Worm (Caenorhabditis elegans) whole organism, L4 larva: Measurements from ENCODE around the gene nspd-9.

ENCODE experiments used
- F44E2.7 ChIP-seq: fragments of 200-800 bp; sonication (Bioruptor generic); IDR thresholded peaks from 2 replicates; pipeline ENCODE4 v2.1.2; 2022; ENCODE audit warnings: missing genetic modification characterization, missing compliant biosample characterization
- F49E8.2 ChIP-seq: sonication (generic microtip); optimal IDR thresholded peaks from 2 replicates; lab custom pipeline; 2016; ENCODE audit warnings: missing compliant biosample characterization, mild to moderate bottlenecking, missing genetic modification characterization, borderline replicate concordance
- T20F7.1 ChIP-seq: fragments of 200-800 bp; sonication (Bioruptor generic); optimal IDR thresholded peaks from 2 replicates; lab custom pipeline; 2018; ENCODE audit warnings: mild to moderate bottlenecking, missing genetic modification characterization, missing compliant biosample characterization
- Y5F2A.4 ChIP-seq: fragments of 200-800 bp; sonication (Bioruptor generic); optimal IDR thresholded peaks from 2 replicates; lab custom pipeline; 2018; ENCODE audit warnings: mild to moderate bottlenecking, missing genetic modification characterization, missing compliant biosample characterization
- ZK337.2 ChIP-seq: fragments of 200-800 bp; sonication (Bioruptor generic); IDR thresholded peaks from 2 replicates; pipeline ENCODE4 v1.3.6; 2022; ENCODE audit warnings: missing genetic modification reagents, missing genetic modification characterization, missing compliant biosample characterization
- ZK546.5 ChIP-seq, 2 experiments: sonication (generic microtip); optimal IDR thresholded peaks; 2 replicates each; lab custom pipeline; 2017; ENCODE audit warnings: missing biosample characterization in 2 of 2, missing genetic modification characterization in 2 of 2
- aha-1 ChIP-seq: fragments of 150-350 bp; peaks from one replicate; lab custom pipeline; 2014; ENCODE audit warnings: missing biosample characterization, missing genetic modification characterization
- attf-4 ChIP-seq: sonication (generic microtip); optimal IDR thresholded peaks from 3 replicates; lab custom pipeline; 2017; ENCODE audit warnings: missing biosample characterization, missing genetic modification characterization
- ceh-82 ChIP-seq: sonication (generic microtip); optimal IDR thresholded peaks from 2 replicates; lab custom pipeline; 2017; ENCODE audit warnings: missing biosample characterization, missing genetic modification characterization
- egl-43 ChIP-seq: fragments of 200-800 bp; sonication (Bioruptor generic); IDR thresholded peaks from 2 replicates; pipeline ENCODE4 v1.3.6; 2022; ENCODE audit warnings: missing genetic modification reagents, missing genetic modification characterization, missing compliant biosample characterization
- hif-1 ChIP-seq, 2 experiments: sonication (generic microtip); optimal IDR thresholded peaks; 2 replicates each; lab custom pipeline; 2016 to 2017; ENCODE audit warnings: missing compliant biosample characterization in 2 of 2, missing genetic modification characterization in 2 of 2, missing genetic modification reagents in 2 of 2, missing genotype in 2 of 2, mild to moderate bottlenecking in 1 of 2
- hlh-11 ChIP-seq: fragments of 200-800 bp; sonication (Bioruptor generic); optimal IDR thresholded peaks from 2 replicates; lab custom pipeline; 2018; ENCODE audit warnings: mild to moderate bottlenecking, missing genetic modification characterization, missing compliant biosample characterization
- lim-7 ChIP-seq: fragments of 200-800 bp; sonication (Bioruptor generic); IDR thresholded peaks from 2 replicates; pipeline ENCODE4 v1.3.6; 2022; ENCODE audit warnings: missing genetic modification characterization, missing compliant biosample characterization
- lin-15B ChIP-seq: fragments of 150-350 bp; sonication (generic microtip); optimal IDR thresholded peaks from 3 replicates; lab custom pipeline; 2014; ENCODE audit warnings: missing biosample characterization, missing genetic modification characterization
- lin-38 ChIP-seq: fragments of 200-800 bp; sonication (Bioruptor generic); IDR thresholded peaks from 2 replicates; pipeline ENCODE4 v1.3.6; 2022; ENCODE audit warnings: missing genetic modification reagents, missing genetic modification characterization, missing compliant biosample characterization
- madf-5 ChIP-seq, 2 experiments: fragments of 200-800 bp; sonication (Bioruptor generic); IDR thresholded peaks; 2 replicates each; pipeline ENCODE4 v1.3.6; 2022; ENCODE audit warnings: missing compliant biosample characterization in 2 of 2, missing genetic modification characterization in 2 of 2
- mdt-29 ChIP-seq: fragments of 200-800 bp; sonication (Bioruptor generic); IDR thresholded peaks from 2 replicates; pipeline ENCODE4 v1.3.6; 2022; ENCODE audit warnings: missing genetic modification reagents, missing genetic modification characterization, missing compliant biosample characterization
- mes-2 ChIP-seq: sonication (generic microtip); optimal IDR thresholded peaks from 2 replicates; lab custom pipeline; 2016; ENCODE audit warnings: missing genotype, mild to moderate bottlenecking, missing genetic modification characterization, missing compliant biosample characterization; ENCODE audit not compliant: poor library complexity, severe bottlenecking
- nhr-10 ChIP-seq: fragments of 150-350 bp; optimal IDR thresholded peaks from 2 replicates; lab custom pipeline; 2014; ENCODE audit warnings: missing biosample characterization, missing genetic modification characterization
- nhr-11 ChIP-seq: fragments of 150-350 bp; optimal IDR thresholded peaks from 2 replicates; lab custom pipeline; 2014; ENCODE audit warnings: missing biosample characterization, missing genetic modification characterization
- nhr-6 ChIP-seq: fragments of 150-350 bp; optimal IDR thresholded peaks from 2 replicates; lab custom pipeline; 2014; ENCODE audit warnings: missing biosample characterization, missing genetic modification characterization
- tra-1 ChIP-seq: fragments of 200-800 bp; sonication (Bioruptor generic); IDR thresholded peaks from 2 replicates; pipeline ENCODE4 v1.3.6; 2022; ENCODE audit warnings: missing genetic modification reagents, missing genetic modification characterization, missing compliant biosample characterization
- unc-130 ChIP-seq: sonication (generic microtip); optimal IDR thresholded peaks from 2 replicates; lab custom pipeline; 2016; ENCODE audit warnings: missing genetic modification reagents, missing genetic modification characterization, missing compliant biosample characterization
- unc-39 ChIP-seq: sonication (generic microtip); optimal IDR thresholded peaks from 2 replicates; lab custom pipeline; 2017; ENCODE audit warnings: missing biosample characterization, missing genetic modification characterization
- unc-62 ChIP-seq, 3 experiments: fragments of 150-350 bp in 1 of 3; sonication (generic microtip); optimal IDR thresholded peaks in 2 of 3; peaks in 1 of 3; 1 replicate in 1 of 3; 2 replicates in 2 of 3; lab custom pipeline; 2014 to 2017; ENCODE audit warnings: missing biosample characterization in 3 of 3, missing genetic modification characterization in 3 of 3, missing genetic modification reagents in 3 of 3, missing genotype in 1 of 3
- zag-1 ChIP-seq: fragments of 150-350 bp; optimal IDR thresholded peaks from 2 replicates; lab custom pipeline; 2014; ENCODE audit warnings: missing biosample characterization, missing genetic modification characterization
- zfp-2 ChIP-seq: sonication (generic microtip); optimal IDR thresholded peaks from 2 replicates; lab custom pipeline; 2016; ENCODE audit warnings: mild to moderate bottlenecking, missing genetic modification characterization, missing compliant biosample characterization
- ztf-7 ChIP-seq: fragments of 150-350 bp; optimal IDR thresholded peaks from 2 replicates; lab custom pipeline; 2014; ENCODE audit warnings: missing biosample characterization, missing genetic modification characterization

nspd-9 gene

ce11 chrIII:4861744-4862401, 31.8 kb upstream of the nspd-9 start, which contains the start of the genes C35D10.10 and C35D10.5:
TSS of gene C35D10.10 (minus strand) at chrIII:4861794.
TSS of gene C35D10.5 (plus strand) at chrIII:4862351.
- no peak for TF ChIP-seq F44E2.7 (GFP tag; lab: Robert Waterston, UW)
- peak; percentile 55 for TF ChIP-seq mes-2 (tag; lab: Kevin White, UChicago)
- peak; percentile 50 for TF ChIP-seq unc-130 (GFP tag; lab: Kevin White, UChicago)
- TF ChIP-seq mdt-29: no peak
- peak in 1 of 2 experiments; percentile 50 for TF ChIP-seq hif-1 (tag; optimal IDR thresholded peaks at IDR 0.05; lab: Kevin White, UChicago)
- TF ChIP-seq, all 104 proteins: peak for 3

ce11 chrIII:4859039-4859438, 28.9 kb upstream of the nspd-9 start, which contains the start of gene C35D10.6:
TSS of gene C35D10.6 (plus strand) at chrIII:4859339.
- TF ChIP-seq F49E8.2 (tag; lab: Kevin White, UChicago) (no peak), nhr-6 (tag; lab: Kevin White, UChicago) (no peak), Y5F2A.4 (GFP tag; lab: Kevin White, UChicago) (no peak), nhr-10 (tag; lab: Kevin White, UChicago) (no peak), madf-5 (GFP tag; IDR thresholded peaks at IDR 0.05; lab: Robert Waterston, UW) (no peak), zfp-2 (no peak), nhr-11 (tag; lab: Kevin White, UChicago) (no peak), lin-15B (tag; lab: Kevin White, UChicago) (no peak), ceh-82 (tag; lab: Kevin White, UChicago) (no peak), tra-1 (no peak), mes-2 (tag; lab: Kevin White, UChicago) (no peak), T20F7.1 (no peak), lim-7 (GFP tag; lab: Robert Waterston, UW) (no peak)

- TF ChIP-seq unc-62 (GFP tag; optimal IDR thresholded peaks at IDR 0.05 in 1 of 2; lab: Kevin White, UChicago) (peak in 1 of 2 experiments; percentile 98), unc-62 (tag; optimal IDR thresholded peaks at IDR 0.05; lab: Kevin White, UChicago) (no peak), ZK337.2 (no peak)
- TF ChIP-seq, all 104 proteins: peak for 1
Observed at ce11 chrIII:4856992-4857391, 26.9 kb upstream of the nspd-9 start.

- TF ChIP-seq nhr-11 (tag; lab: Kevin White, UChicago) (no peak), ztf-7 (tag; lab: Kevin White, UChicago) (no peak), lin-38 (GFP tag; lab: Robert Waterston, UW) (peak; percentile 35; the same call in 1 of the 2 replicates), unc-39 (tag; lab: Kevin White, UChicago) (no peak)
- TF ChIP-seq, all 104 proteins: peak for 1
Observed at ce11 chrIII:4856109-4856508, 26.0 kb upstream of the nspd-9 start, which contains the start of gene C35D10.7. TSS of gene C35D10.7 (plus strand) at chrIII:4856193.

ce11 chrIII:4854918-4855317, 24.8 kb upstream of the nspd-9 start, which contains the start of gene C35D10.8:
TSS of gene C35D10.8 (plus strand) at chrIII:4855218.
- no peak for TF ChIP-seq hlh-11 (tag; lab: Kevin White, UChicago)
- TF ChIP-seq ZK546.5 (tag; optimal IDR thresholded peaks at IDR 0.05; lab: Kevin White, UChicago): no peak
- TF ChIP-seq ceh-82 (tag; lab: Kevin White, UChicago): no peak
- TF ChIP-seq attf-4 (tag; lab: Kevin White, UChicago): no peak
- TF ChIP-seq mes-2 (tag; lab: Kevin White, UChicago): no peak
- no peak for TF ChIP-seq egl-43 (GFP tag; lab: Robert Waterston, UW)

- TF ChIP-seq aha-1 (tag; lab: Kevin White, UChicago): peak; percentile 75
- no peak for TF ChIP-seq zag-1 (tag; lab: Kevin White, UChicago)
- TF ChIP-seq, all 104 proteins: peak for 1
Observed at ce11 chrIII:4852025-4852424, 21.9 kb upstream of the nspd-9 start, which contains the start of gene ced-4. TSS of gene ced-4 (plus strand) at chrIII:4852325.
